Worm (Caenorhabditis elegans): ENCODE measurements around the gene C04G6.6.

Gene C04G6.6

ce11 chrII:5060719-5061118, 38.8 kb downstream of the C04G6.6 start, which contains the start of gene pho-12:
pho-12 (minus strand) TSS chrII:5060819.
- TF ChIP-seq ceh-82 (tag; optimal IDR thresholded peaks at IDR 0.05) = no peak
- no peak for TF ChIP-seq zag-1 (tag; optimal IDR thresholded peaks at IDR 0.05)
- no peak for TF ChIP-seq snpc-4 (tag; optimal IDR thresholded peaks at IDR 0.05)
- no peak for TF ChIP-seq lin-39 (tag; optimal IDR thresholded peaks at IDR 0.05)
- no peak for TF ChIP-seq nhr-6 (tag; optimal IDR thresholded peaks at IDR 0.05)
- no peak for TF ChIP-seq ama-1 (optimal IDR thresholded peaks at IDR 0.05)
- TF ChIP-seq alr-1 (tag; optimal IDR thresholded peaks at IDR 0.05) = no peak
- no peak for TF ChIP-seq mbf-1 (tag; optimal IDR thresholded peaks at IDR 0.05)
- TF ChIP-seq lsy-2 (tag; optimal IDR thresholded peaks at IDR 0.05) = no peak
- TF ChIP-seq nhr-12 (tag; optimal IDR thresholded peaks at IDR 0.05) = no peak
- no peak for TF ChIP-seq blmp-1 (tag; optimal IDR thresholded peaks at IDR 0.05; ENCODE audit: insufficient read depth)
- TF ChIP-seq sma-3 (GFP tag; optimal IDR thresholded peaks at IDR 0.05) = no peak

- TF ChIP-seq sem-4 (tag; optimal IDR thresholded peaks at IDR 0.05) (no peak), nhr-21 (tag; optimal IDR thresholded peaks at IDR 0.05) (no peak), nhr-6 (tag; optimal IDR thresholded peaks at IDR 0.05) (no peak), nhr-25 (tag; optimal IDR thresholded peaks at IDR 0.05) (no peak), alr-1 (tag; optimal IDR thresholded peaks at IDR 0.05) (no peak), unc-55 (GFP tag; optimal IDR thresholded peaks at IDR 0.05) (no peak), lsy-2 (tag; optimal IDR thresholded peaks at IDR 0.05) (no peak), fos-1 (tag; optimal IDR thresholded peaks at IDR 0.05) (no peak), nhr-129 (tag; optimal IDR thresholded peaks at IDR 0.05) (no peak), ZK546.5 (tag; optimal IDR thresholded peaks at IDR 0.05) (no peak), nhr-10 (tag; optimal IDR thresholded peaks at IDR 0.05) (no peak), R02D3.7 (tag; optimal IDR thresholded peaks at IDR 0.05) (no peak), ama-1 (optimal IDR thresholded peaks at IDR 0.05) (no peak), ceh-82 (tag; optimal IDR thresholded peaks at IDR 0.05) (no peak)
Observed at ce11 chrII:5058036-5058435, 41.5 kb downstream of the C04G6.6 start, which contains the start of gene C27A2.12. C27A2.12 (minus strand) TSS chrII:5058136.

- TF ChIP-seq peb-1 (tag; optimal IDR thresholded peaks at IDR 0.05) (no peak), R02D3.7 (tag; optimal IDR thresholded peaks at IDR 0.05) (no peak), sem-4 (tag; optimal IDR thresholded peaks at IDR 0.05) (peak; percentile 47), lin-39 (tag; optimal IDR thresholded peaks at IDR 0.05) (no peak), lin-13 (GFP tag; optimal IDR thresholded peaks at IDR 0.05) (peak; percentile 31), ama-1 (optimal IDR thresholded peaks at IDR 0.05) (no peak), elt-3 (tag; optimal IDR thresholded peaks at IDR 0.05) (no peak), ztf-4 (tag; optimal IDR thresholded peaks at IDR 0.05) (no peak), nhr-21 (tag; optimal IDR thresholded peaks at IDR 0.05) (peak; percentile 45), unc-39 (tag; optimal IDR thresholded peaks at IDR 0.05) (no peak), lsy-2 (tag; optimal IDR thresholded peaks at IDR 0.05) (peak; percentile 63 to 81), ztf-1 (GFP tag; conservative IDR thresholded peaks at IDR 0.05) (no peak), F13H6.1 (tag; optimal IDR thresholded peaks at IDR 0.05) (peak; percentile 71), mab-5 (tag; optimal IDR thresholded peaks at IDR 0.05) (no peak), nhr-10 (tag; optimal IDR thresholded peaks at IDR 0.05) (no peak), sma-3 (GFP tag; optimal IDR thresholded peaks at IDR 0.05) (peak; percentile 73), lin-11 (tag; optimal IDR thresholded peaks at IDR 0.05) (peak; percentile 44), nhr-129 (tag; optimal IDR thresholded peaks at IDR 0.05) (peak; percentile 61), dmd-4 (tag; optimal IDR thresholded peaks at IDR 0.05) (no peak), egl-27 (tag; optimal IDR thresholded peaks at IDR 0.05) (no peak), zag-1 (tag; optimal IDR thresholded peaks at IDR 0.05) (no peak), nhr-25 (tag; optimal IDR thresholded peaks at IDR 0.05) (peak; percentile 26), nhr-237 (tag; optimal IDR thresholded peaks at IDR 0.05) (no peak), ZK546.5 (tag; optimal IDR thresholded peaks at IDR 0.05) (no peak), ztf-11 (tag; optimal IDR thresholded peaks at IDR 0.05) (no peak), mbf-1 (tag; optimal IDR thresholded peaks at IDR 0.05) (no peak), unc-62 (GFP tag; optimal IDR thresholded peaks at IDR 0.05) (no peak), aly-2 (tag; optimal IDR thresholded peaks at IDR 0.05) (no peak), mdl-1 (tag; optimal IDR thresholded peaks at IDR 0.05) (peak in 1 of 2 experiments; percentile 8), crh-2 (tag; optimal IDR thresholded peaks at IDR 0.05) (peak; percentile 68), Y55F3AM.14 (GFP tag; optimal IDR thresholded peaks at IDR 0.05) (no peak), ceh-82 (tag; optimal IDR thresholded peaks at IDR 0.05) (no peak), nhr-11 (tag; optimal IDR thresholded peaks at IDR 0.05) (no peak), sma-9 (GFP tag; optimal IDR thresholded peaks at IDR 0.05) (peak; percentile 66), sma-9 (tag; optimal IDR thresholded peaks at IDR 0.05) (no peak), blmp-1 (tag; optimal IDR thresholded peaks at IDR 0.05; ENCODE audit: insufficient read depth) (no peak), nhr-77 (tag; optimal IDR thresholded peaks at IDR 0.05) (peak; percentile 24), alr-1 (tag; optimal IDR thresholded peaks at IDR 0.05) (no peak), nhr-12 (tag; optimal IDR thresholded peaks at IDR 0.05) (no peak), nhr-23 (tag; optimal IDR thresholded peaks at IDR 0.05) (no peak), skn-1 (tag; optimal IDR thresholded peaks at IDR 0.05) (no peak), snpc-4 (tag; optimal IDR thresholded peaks at IDR 0.05) (peak; percentile 98), C34F6.9 (tag; optimal IDR thresholded peaks at IDR 0.05) (peak; percentile 35), unc-55 (GFP tag; optimal IDR thresholded peaks at IDR 0.05) (no peak), nhr-6 (tag; optimal IDR thresholded peaks at IDR 0.05) (no peak), elt-1 (tag; optimal IDR thresholded peaks at IDR 0.05) (no peak), ceh-16 (tag; optimal IDR thresholded peaks at IDR 0.05) (no peak)
Observed at ce11 chrII:5057315-5057714, 42.2 kb downstream of the C04G6.6 start.

All from whole organism, L2 larva.